Fruit fly (Drosophila melanogaster): ENCODE measurements around the gene eff.
A peak's percentile ranks its signal among the peaks of the same experiment; 100 is the strongest.

eff gene

DNA sequence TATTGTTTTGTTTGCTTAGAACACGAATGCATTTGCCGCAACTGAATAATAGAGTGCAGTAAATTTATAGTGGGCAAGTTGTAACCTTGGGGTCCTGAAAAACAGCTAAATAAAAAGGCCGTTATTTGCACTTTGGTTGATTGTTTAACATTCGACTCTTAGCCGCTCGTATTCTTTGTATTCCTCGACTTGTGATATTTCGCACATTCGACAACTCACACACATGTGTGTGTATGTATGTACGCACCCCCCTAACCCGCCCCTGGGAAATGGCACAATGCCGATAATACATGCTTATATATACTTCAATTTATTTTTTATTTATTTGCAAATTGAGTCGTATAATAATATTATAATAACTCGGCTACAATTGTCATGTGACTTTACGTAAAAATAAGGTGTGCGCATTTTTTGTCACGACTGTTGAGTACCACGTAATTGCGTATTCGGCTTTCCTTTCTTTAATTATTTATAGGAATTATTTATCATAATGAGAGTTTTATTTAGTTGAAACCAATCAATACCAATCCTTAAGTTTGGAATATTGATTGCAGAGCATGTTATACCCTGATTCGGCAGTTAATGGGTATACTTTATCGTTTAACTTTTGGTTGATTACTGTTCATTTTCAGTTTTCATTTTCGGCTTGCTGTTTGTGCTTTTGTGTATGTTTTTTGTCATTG lies 13.8 kb upstream of the eff start (continued):
- peak; percentile 39 for TF ChIP-seq Blimp-1 (GFP tag; optimal IDR thresholded peaks at IDR 0.05)
- peak; percentile 48 for TF ChIP-seq CG10631 (GFP tag; optimal IDR thresholded peaks at IDR 0.05)
- peak; percentile 34 for TF ChIP-seq achi (GFP tag; optimal IDR thresholded peaks at IDR 0.05)
- TF ChIP-seq cyc (GFP tag; optimal IDR thresholded peaks at IDR 0.05), result peak; percentile 79
- no peak for TF ChIP-seq CG1621 (tag; optimal IDR thresholded peaks at IDR 0.05)
- TF ChIP-seq Gug (GFP tag; IDR thresholded peaks at IDR 0.05), result peak; percentile 22; the same call in 1 of the 2 replicates
- TF ChIP-seq CG4318 (GFP tag; optimal IDR thresholded peaks at IDR 0.05), result no peak
- peak; percentile 46 for TF ChIP-seq fd85E (GFP tag; optimal IDR thresholded peaks at IDR 0.05)
- peak; percentile 44 for TF ChIP-seq net (GFP tag; optimal IDR thresholded peaks at IDR 0.05)
- TF ChIP-seq Hr39 (GFP tag; optimal IDR thresholded peaks at IDR 0.05), result peak; percentile 71
- TF ChIP-seq ss (GFP tag; optimal IDR thresholded peaks at IDR 0.05), result no peak
- 0 out of 3 replicates have a peak, but pooled peaks have one; percentile 39 for TF ChIP-seq CG8119 (GFP tag; IDR thresholded peaks at IDR 0.05)
- TF ChIP-seq Lpt (GFP tag; optimal IDR thresholded peaks at IDR 0.05), result no peak

- TF ChIP-seq CG6276 (GFP tag; optimal IDR thresholded peaks at IDR 0.05) (no peak), CG34406 (GFP tag; optimal IDR thresholded peaks at IDR 0.05) (no peak), Eip93F (GFP tag; optimal IDR thresholded peaks at IDR 0.05) (no peak), CG7368 (GFP tag; optimal IDR thresholded peaks at IDR 0.05) (no peak), CG11294 (GFP tag; IDR thresholded peaks at IDR 0.05) (no peak), Ets21C (GFP tag; optimal IDR thresholded peaks at IDR 0.05) (no peak), Sox15 (GFP tag; optimal IDR thresholded peaks at IDR 0.05) (no peak), CG6854 (GFP tag; optimal IDR thresholded peaks at IDR 0.05) (no peak), Eip78C (GFP tag) (no peak), Blimp-1 (GFP tag; optimal IDR thresholded peaks at IDR 0.05) (no peak), CG3919 (GFP tag; optimal IDR thresholded peaks at IDR 0.05) (no peak), topi (GFP tag; optimal IDR thresholded peaks at IDR 0.05) (no peak)
These were observed 13.2 kb upstream of the eff start, which contains the start of gene CG7362 for dm6 chr3R:14754360-14754759. CG7362 (minus strand) TSS chr3R:14754460.

dm6 chr3R:14751023-14751422 lies 9.9 kb upstream of the eff start, which contains the start of gene smp-30:
smp-30 (minus strand) TSS chr3R:14751246.
- TF ChIP-seq lz (GFP tag; optimal IDR thresholded peaks at IDR 0.05) (no peak), CG7368 (GFP tag; optimal IDR thresholded peaks at IDR 0.05) (no peak), CG1621 (tag; optimal IDR thresholded peaks at IDR 0.05) (no peak), vri (GFP tag; optimal IDR thresholded peaks at IDR 0.05) (peak; percentile 1), CG6808 (GFP tag; optimal IDR thresholded peaks at IDR 0.05) (no peak), Sox14 (GFP tag; optimal IDR thresholded peaks at IDR 0.05) (peak; percentile 26), dsx (GFP tag; optimal IDR thresholded peaks at IDR 0.05; ENCODE audit: poor library complexity, severe bottlenecking) (peak; percentile 47), CG31627 (GFP tag; optimal IDR thresholded peaks at IDR 0.05) (no peak)

DNA sequence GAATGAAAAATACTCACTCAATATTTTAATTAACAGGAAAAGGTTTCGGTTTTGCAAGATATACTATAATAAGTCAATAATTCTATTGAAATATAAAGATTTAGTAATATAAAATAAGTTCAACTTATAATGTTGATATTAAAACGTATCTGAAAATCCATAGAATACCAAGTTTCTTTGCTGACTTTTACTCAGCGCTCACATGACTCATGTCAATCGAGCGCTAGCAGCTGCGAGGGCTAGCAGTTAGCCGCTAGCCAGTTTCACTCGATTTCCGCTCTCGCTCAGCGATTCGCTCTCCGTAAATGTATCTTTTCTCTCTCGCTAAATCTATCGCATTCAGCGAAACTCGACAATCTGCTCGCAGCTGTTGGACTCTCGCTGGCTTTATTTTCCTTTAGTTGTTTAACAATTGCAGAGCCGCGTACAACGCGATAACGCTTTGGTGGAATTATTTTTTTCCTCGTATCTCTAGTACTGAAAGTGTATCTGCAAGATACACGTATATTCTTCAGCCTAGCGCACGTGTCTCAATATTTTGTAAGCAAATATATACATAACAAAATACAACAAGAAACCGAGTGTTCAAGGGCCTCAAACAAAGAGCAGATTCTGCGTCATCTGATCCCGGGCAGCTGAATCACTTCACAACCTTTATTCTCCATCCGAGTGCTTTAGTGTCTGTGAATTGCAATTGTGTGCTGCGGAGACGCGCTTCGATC lies 8.1 kb upstream of the eff start:
- TF ChIP-seq salr (GFP tag; optimal IDR thresholded peaks at IDR 0.05), result peak in 1 of 2 experiments; percentile 41
- TF ChIP-seq fd85E (GFP tag; optimal IDR thresholded peaks at IDR 0.05), result peak; percentile 35
- TF ChIP-seq Eip78C (GFP tag), result peak; percentile 88
- TF ChIP-seq CG4318 (GFP tag; optimal IDR thresholded peaks at IDR 0.05), result no peak
- TF ChIP-seq CG3919 (GFP tag; optimal IDR thresholded peaks at IDR 0.05), result peak; percentile 56
- TF ChIP-seq Blimp-1 (GFP tag; optimal IDR thresholded peaks at IDR 0.05), result peak; percentile 32
- peak; percentile 82 for TF ChIP-seq CG9139 (GFP tag; optimal IDR thresholded peaks at IDR 0.05)
- peak; percentile 88 for TF ChIP-seq CG6854 (GFP tag; optimal IDR thresholded peaks at IDR 0.05)
- peak; percentile 61 for TF ChIP-seq CG16779 (tag; optimal IDR thresholded peaks at IDR 0.05)
- peak; percentile 34 for TF ChIP-seq CG6276 (GFP tag; optimal IDR thresholded peaks at IDR 0.05)
- peak; percentile 65 for TF ChIP-seq Sox102F (GFP tag; optimal IDR thresholded peaks at IDR 0.05)
- TF ChIP-seq achi (GFP tag; optimal IDR thresholded peaks at IDR 0.05), result peak; percentile 33
- TF ChIP-seq Gug (GFP tag; IDR thresholded peaks at IDR 0.05), result no peak
- peak; percentile 58 for TF ChIP-seq CG6163 (GFP tag; IDR thresholded peaks at IDR 0.05)
- TF ChIP-seq CG11294 (GFP tag; IDR thresholded peaks at IDR 0.05), result no peak; the same call in 1 of the 2 replicates
- TF ChIP-seq pdm3 (GFP tag; optimal IDR thresholded peaks at IDR 0.05), result peak; percentile 7
- peak; percentile 45 for TF ChIP-seq CG34406 (GFP tag; optimal IDR thresholded peaks at IDR 0.05)
- peak; percentile 43 for TF ChIP-seq Ets96B (tag; optimal IDR thresholded peaks at IDR 0.05)
- peak; percentile 79 for TF ChIP-seq Sox14 (GFP tag; optimal IDR thresholded peaks at IDR 0.05)
- peak; percentile 61 for TF ChIP-seq topi (GFP tag; optimal IDR thresholded peaks at IDR 0.05)
- peak; percentile 46 for TF ChIP-seq CG7368 (GFP tag; optimal IDR thresholded peaks at IDR 0.05)
- no peak; the same call in 2 of the 3 replicates for TF ChIP-seq eg (GFP tag; IDR thresholded peaks at IDR 0.05)
- peak; percentile 73 to 82 for TF ChIP-seq ss (GFP tag; optimal IDR thresholded peaks at IDR 0.05)
- peak; percentile 44 for TF ChIP-seq CG3032 (tag; optimal IDR thresholded peaks at IDR 0.05)
- no peak for TF ChIP-seq Sox15 (GFP tag; optimal IDR thresholded peaks at IDR 0.05)
- no peak for TF ChIP-seq fd59A (GFP tag; optimal IDR thresholded peaks at IDR 0.05)
- TF ChIP-seq Hr39 (GFP tag; optimal IDR thresholded peaks at IDR 0.05), result no peak
